Worm (Caenorhabditis elegans) whole organism, midembryonic: ENCODE results near the gene C07D10.6.

Source experiments
- cog-1 ChIP-seq: sonication (generic microtip); optimal IDR thresholded peaks from 2 replicates; lab custom pipeline; 2016; ENCODE audit warnings: missing genetic modification characterization, missing compliant biosample characterization
- klf-2 ChIP-seq: fragments of 200-800 bp; sonication (Bioruptor generic); conservative IDR thresholded peaks from 2 replicates; pipeline ENCODE4 v1.3.6; 2022; ENCODE audit warnings: missing genetic modification reagents, missing genetic modification characterization, missing compliant biosample characterization
- med-1 ChIP-seq: sonication (generic microtip); optimal IDR thresholded peaks from 2 replicates; lab custom pipeline; 2017; ENCODE audit warnings: missing genetic modification characterization, mild to moderate bottlenecking, missing compliant biosample characterization, antibody characterized with exemption, missing genetic modification reagents; ENCODE audit not compliant: insufficient read depth
- ztf-29 ChIP-seq: fragments of 200-800 bp; sonication (Bioruptor generic); IDR thresholded peaks from 2 replicates; pipeline ENCODE4 v1.3.6; 2022; ENCODE audit warnings: missing genetic modification reagents, missing genetic modification characterization, missing compliant biosample characterization

ce11 chrII:7352507-7352906, 26.6 kb upstream of the C07D10.6 start, which contains the start of gene hsp-4:
- TF ChIP-seq med-1 (GFP tag; lab: Kevin White, UChicago) (no peak), klf-2 (GFP tag; lab: Robert Waterston, UW) (no peak), ztf-29 (GFP tag; lab: Robert Waterston, UW) (no peak), cog-1 (no peak)
